Worm (Caenorhabditis elegans) whole organism, young adult: ENCODE results near the gene cpt-1.
A peak's percentile ranks its signal among the peaks of the same experiment; 100 is the strongest.

ENCODE experiments used
- B0019.2 ChIP-seq: fragments of 200-800 bp; sonication (Bioruptor generic); conservative IDR thresholded peaks from 2 replicates; pipeline ENCODE4 v1.3.6; 2022; ENCODE audit warnings: missing genetic modification reagents, missing genetic modification characterization, missing compliant biosample characterization
- B0261.1 ChIP-seq: sonication (generic microtip); optimal IDR thresholded peaks from 2 replicates; lab custom pipeline; 2016; ENCODE audit warnings: mild to moderate bottlenecking, missing genetic modification characterization, moderate library complexity, missing compliant biosample characterization
- B0336.3 ChIP-seq: fragments of 200-800 bp; sonication (Bioruptor generic); IDR thresholded peaks from 2 replicates; pipeline ENCODE4 v1.3.6; 2022; ENCODE audit warnings: missing genetic modification characterization, missing compliant biosample characterization
- C17E4.6 ChIP-seq: fragments of 200-800 bp; sonication (Bioruptor generic); IDR thresholded peaks from 2 replicates; pipeline ENCODE4 v1.3.6; 2022; ENCODE audit warnings: missing genetic modification reagents, missing genetic modification characterization, missing compliant biosample characterization
- F10E7.11 ChIP-seq: sonication (generic microtip); optimal IDR thresholded peaks from 2 replicates; lab custom pipeline; 2017; ENCODE audit warnings: mild to moderate bottlenecking, missing genetic modification characterization, moderate library complexity, missing compliant biosample characterization
- F22D6.2 ChIP-seq: sonication (generic microtip); optimal IDR thresholded peaks from 2 replicates; lab custom pipeline; 2016; ENCODE audit warnings: mild to moderate bottlenecking, missing genetic modification characterization, missing compliant biosample characterization
- F33H1.4 ChIP-seq: fragments of 200-800 bp; sonication (Bioruptor generic); IDR thresholded peaks from 2 replicates; pipeline ENCODE4 v1.3.6; 2022; ENCODE audit warnings: missing genetic modification reagents, missing genetic modification characterization, missing compliant biosample characterization
- F39B2.1 ChIP-seq: fragments of 200-800 bp; sonication (Bioruptor generic); IDR thresholded peaks from 2 replicates; pipeline ENCODE4 v1.3.6; 2022; ENCODE audit warnings: missing genetic modification reagents, missing genetic modification characterization, missing compliant biosample characterization
- F49E8.2 ChIP-seq: sonication (generic microtip); optimal IDR thresholded peaks from 3 replicates; lab custom pipeline; 2017; ENCODE audit warnings: missing genetic modification characterization, mild to moderate bottlenecking, missing compliant biosample characterization, antibody characterized with exemption, moderate library complexity; ENCODE audit not compliant: insufficient read depth
- F52B5.7 ChIP-seq: sonication (generic microtip); optimal IDR thresholded peaks from 2 replicates; lab custom pipeline; 2016; ENCODE audit warnings: mild to moderate bottlenecking, missing genetic modification characterization, missing compliant biosample characterization
- F55B11.4 ChIP-seq: sonication (generic microtip); optimal IDR thresholded peaks from 2 replicates; lab custom pipeline; 2016; ENCODE audit warnings: missing compliant biosample characterization, missing genetic modification characterization, borderline replicate concordance; ENCODE audit not compliant: insufficient read depth
- F57C9.4 ChIP-seq: sonication (generic microtip); optimal IDR thresholded peaks from 2 replicates; lab custom pipeline; 2017; ENCODE audit warnings: mild to moderate bottlenecking, missing genetic modification characterization, missing compliant biosample characterization
- K11D2.4 ChIP-seq: fragments of 200-800 bp; sonication (Bioruptor generic); IDR thresholded peaks from 2 replicates; pipeline ENCODE4 v1.3.6; 2022; ENCODE audit warnings: missing genetic modification reagents, missing genetic modification characterization, missing compliant biosample characterization
- T07F8.4 ChIP-seq: sonication (generic microtip); optimal IDR thresholded peaks from 2 replicates; lab custom pipeline; 2016; ENCODE audit warnings: mild to moderate bottlenecking, missing genetic modification characterization, moderate library complexity, missing compliant biosample characterization
- Y53G8AR.9 ChIP-seq: fragments of 200-800 bp; sonication (Bioruptor generic); conservative IDR thresholded peaks from 2 replicates; pipeline ENCODE4 v1.3.6; 2022; ENCODE audit warnings: missing genetic modification reagents, missing genetic modification characterization, missing compliant biosample characterization
- Y56A3A.18 ChIP-seq: fragments of 200-800 bp; sonication (Bioruptor generic); IDR thresholded peaks from 2 replicates; pipeline ENCODE4 v1.3.6; 2022; ENCODE audit warnings: missing genetic modification reagents, missing genetic modification characterization, missing compliant biosample characterization
- Y67H2A.10 ChIP-seq: fragments of 200-800 bp; sonication (Bioruptor generic); conservative IDR thresholded peaks from 2 replicates; pipeline ENCODE4 v1.3.6; 2022; ENCODE audit warnings: missing genetic modification reagents, missing genetic modification characterization, missing compliant biosample characterization
- aptf-2 ChIP-seq: fragments of 200-800 bp; sonication (Bioruptor generic); conservative IDR thresholded peaks from 2 replicates; pipeline ENCODE4 v1.3.6; 2022; ENCODE audit warnings: missing genetic modification reagents, missing genetic modification characterization, missing compliant biosample characterization
- atf-7 ChIP-seq: sonication (generic microtip); optimal IDR thresholded peaks from 2 replicates; lab custom pipeline; 2017; ENCODE audit warnings: mild to moderate bottlenecking, missing genetic modification characterization, missing compliant biosample characterization
- attf-5 ChIP-seq: fragments of 200-800 bp; sonication (Bioruptor generic); optimal IDR thresholded peaks from 2 replicates; lab custom pipeline; 2018; ENCODE audit warnings: mild to moderate bottlenecking, missing genetic modification characterization, missing compliant biosample characterization
- bed-2 ChIP-seq: fragments of 200-800 bp; sonication (Bioruptor generic); IDR thresholded peaks from 2 replicates; pipeline ENCODE4 v1.3.6; 2022; ENCODE audit warnings: missing genetic modification reagents, missing genetic modification characterization, missing compliant biosample characterization
- cebp-1 ChIP-seq, 2 experiments: fragments of 200-800 bp in 1 of 2; sonication (Bioruptor generic) in 1 of 2; sonication (generic microtip) in 1 of 2; IDR thresholded peaks in 1 of 2; optimal IDR thresholded peaks in 1 of 2; 2 replicates each; pipeline versions ENCODE4 v1.3.6 to Lab custom; 2017 to 2022; ENCODE audit warnings: missing compliant biosample characterization in 2 of 2, missing genetic modification characterization in 2 of 2, mild to moderate bottlenecking in 1 of 2, missing genetic modification reagents in 1 of 2, moderate library complexity in 1 of 2
- egrh-3 ChIP-seq: fragments of 200-800 bp; sonication (Bioruptor generic); IDR thresholded peaks from 2 replicates; pipeline ENCODE4 v1.3.6; 2022; ENCODE audit warnings: missing genetic modification reagents, missing genetic modification characterization, missing compliant biosample characterization
- ets-4 ChIP-seq: fragments of 200-800 bp; sonication (Bioruptor generic); optimal IDR thresholded peaks from 2 replicates; lab custom pipeline; 2018; ENCODE audit warnings: mild to moderate bottlenecking, missing genetic modification characterization, missing compliant biosample characterization
- gei-17 ChIP-seq: fragments of 200-800 bp; sonication (Bioruptor generic); optimal IDR thresholded peaks from 2 replicates; lab custom pipeline; 2018; ENCODE audit warnings: mild to moderate bottlenecking, missing genetic modification characterization, missing compliant biosample characterization
- let-526 ChIP-seq: fragments of 200-800 bp; sonication (Bioruptor generic); IDR thresholded peaks from 2 replicates; pipeline ENCODE4 v1.3.6; 2022; ENCODE audit warnings: missing genetic modification reagents, missing genetic modification characterization, missing compliant biosample characterization
- let-607 ChIP-seq, 2 experiments: fragments of 200-800 bp in 1 of 2; sonication (Bioruptor generic) in 1 of 2; sonication (generic microtip) in 1 of 2; optimal IDR thresholded peaks; 2 replicates each; lab custom pipeline; 2016 to 2018; ENCODE audit warnings: mild to moderate bottlenecking in 2 of 2, missing compliant biosample characterization in 2 of 2, missing genetic modification characterization in 2 of 2, moderate library complexity in 2 of 2, missing genotype in 1 of 2
- lin-26 ChIP-seq: fragments of 200-800 bp; sonication (Bioruptor generic); IDR thresholded peaks from 2 replicates; pipeline ENCODE4 v1.3.6; 2022; ENCODE audit warnings: missing genetic modification reagents, missing genetic modification characterization, missing compliant biosample characterization
- lir-1 ChIP-seq: fragments of 200-800 bp; sonication (Bioruptor generic); conservative IDR thresholded peaks from 2 replicates; pipeline ENCODE4 v1.3.6; 2022; ENCODE audit warnings: missing genetic modification reagents, missing genetic modification characterization, missing compliant biosample characterization
- madf-6 ChIP-seq: fragments of 200-800 bp; sonication (Bioruptor generic); IDR thresholded peaks from 2 replicates; pipeline ENCODE4 v1.3.6; 2022; ENCODE audit warnings: missing genetic modification reagents, missing genetic modification characterization, missing compliant biosample characterization
- madf-8 ChIP-seq: fragments of 200-800 bp; sonication (Bioruptor generic); conservative IDR thresholded peaks from 2 replicates; pipeline ENCODE4 v1.3.6; 2022; ENCODE audit warnings: missing genetic modification reagents, missing genetic modification characterization, missing compliant biosample characterization
- mcd-1 ChIP-seq: fragments of 200-800 bp; sonication (Bioruptor generic); IDR thresholded peaks from 2 replicates; pipeline ENCODE4 v1.3.6; 2022; ENCODE audit warnings: missing genetic modification reagents, missing genetic modification characterization, missing compliant biosample characterization
- mxl-1 ChIP-seq: sonication (generic microtip); optimal IDR thresholded peaks from 2 replicates; lab custom pipeline; 2016; ENCODE audit warnings: missing genetic modification characterization, missing compliant biosample characterization
- nfyb-1 ChIP-seq: fragments of 200-800 bp; sonication (Bioruptor generic); IDR thresholded peaks from 2 replicates; pipeline ENCODE4 v1.3.6; 2022; ENCODE audit warnings: missing genetic modification reagents, missing genetic modification characterization, missing compliant biosample characterization
- nhr-27 ChIP-seq: fragments of 200-800 bp; sonication (Bioruptor generic); optimal IDR thresholded peaks from 2 replicates; lab custom pipeline; 2018; ENCODE audit warnings: mild to moderate bottlenecking, missing genetic modification characterization, moderate library complexity, missing compliant biosample characterization
- nhr-80 ChIP-seq: sonication (generic microtip); optimal IDR thresholded peaks from 2 replicates; lab custom pipeline; 2016; ENCODE audit warnings: missing genetic modification characterization, missing compliant biosample characterization
- nhr-90 ChIP-seq: sonication (generic microtip); optimal IDR thresholded peaks from 2 replicates; lab custom pipeline; 2016; ENCODE audit warnings: missing genotype, mild to moderate bottlenecking, missing genetic modification characterization, missing compliant biosample characterization
- sdz-38 ChIP-seq: sonication (generic microtip); optimal IDR thresholded peaks from 2 replicates; lab custom pipeline; 2016; ENCODE audit warnings: missing genotype, missing genetic modification characterization, missing compliant biosample characterization
- tbp1 ChIP-seq: fragments of 200-800 bp; sonication (Bioruptor generic); optimal IDR thresholded peaks from 2 replicates; lab custom pipeline; 2018; ENCODE audit warnings: mild to moderate bottlenecking, missing genetic modification characterization, missing compliant biosample characterization
- tbx-9 ChIP-seq: sonication (generic microtip); optimal IDR thresholded peaks from 2 replicates; lab custom pipeline; 2016; ENCODE audit warnings: borderline replicate concordance, missing genetic modification characterization, inconsistent platforms, missing compliant biosample characterization
- unc-130 ChIP-seq: sonication (generic microtip); optimal IDR thresholded peaks from 2 replicates; lab custom pipeline; 2016; ENCODE audit warnings: missing genetic modification reagents, missing genetic modification characterization, missing compliant biosample characterization
- zim-3 ChIP-seq: sonication (generic microtip); optimal IDR thresholded peaks from 2 replicates; lab custom pipeline; 2017; ENCODE audit warnings: mild to moderate bottlenecking, missing genetic modification characterization, moderate library complexity, missing compliant biosample characterization
- ztf-18 ChIP-seq: sonication (generic microtip); optimal IDR thresholded peaks from 2 replicates; lab custom pipeline; 2016; ENCODE audit warnings: missing genotype, mild to moderate bottlenecking, missing genetic modification characterization, missing compliant biosample characterization
- ztf-22 ChIP-seq: fragments of 200-800 bp; sonication (Bioruptor generic); optimal IDR thresholded peaks from 2 replicates; lab custom pipeline; 2018; ENCODE audit warnings: mild to moderate bottlenecking, missing genetic modification characterization, moderate library complexity, missing compliant biosample characterization
- ztf-25 ChIP-seq: fragments of 200-800 bp; sonication (Bioruptor generic); IDR thresholded peaks from 2 replicates; pipeline ENCODE4 v1.3.6; 2022; ENCODE audit warnings: missing genetic modification reagents, missing genetic modification characterization, missing compliant biosample characterization
- ztf-26 ChIP-seq: sonication (generic microtip); optimal IDR thresholded peaks from 2 replicates; lab custom pipeline; 2017; ENCODE audit warnings: missing genetic modification characterization, missing compliant biosample characterization
- ztf-28 ChIP-seq: fragments of 200-800 bp; sonication (Bioruptor generic); IDR thresholded peaks from 2 replicates; pipeline ENCODE4 v1.3.6; 2022; ENCODE audit warnings: missing genetic modification reagents, missing genetic modification characterization, missing compliant biosample characterization
- ztf-3 ChIP-seq: fragments of 200-800 bp; sonication (Bioruptor generic); optimal IDR thresholded peaks from 2 replicates; lab custom pipeline; 2018; ENCODE audit warnings: mild to moderate bottlenecking, missing genetic modification characterization, missing compliant biosample characterization

The cpt-1 gene

DNA sequence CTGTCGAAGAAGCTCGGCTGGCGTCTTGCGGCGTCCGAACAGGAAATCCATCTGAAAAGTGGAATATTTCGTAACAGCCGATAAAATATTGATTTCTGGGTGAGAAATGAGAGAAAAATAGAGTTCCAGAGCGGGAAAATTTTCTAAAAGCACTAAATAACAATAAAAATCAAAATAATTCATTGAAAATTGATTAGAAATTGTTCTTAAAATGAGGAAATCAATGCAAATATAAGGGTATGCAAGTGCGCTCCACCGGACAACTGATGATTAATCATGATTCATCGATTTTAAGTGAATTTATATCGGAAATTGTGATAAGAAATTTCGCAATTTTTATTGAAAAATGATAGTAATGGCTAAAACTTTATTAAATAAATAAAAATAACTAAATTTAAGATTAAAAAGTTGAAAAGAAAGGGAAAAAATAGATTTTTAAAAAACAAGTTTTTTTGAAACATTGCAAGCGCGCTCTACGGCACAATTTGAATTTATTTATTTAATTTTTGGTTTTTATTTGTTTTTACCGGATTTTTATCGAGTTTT is 28.0 kb downstream of the cpt-1 start, which contains the start of the genes vps-2 and tiar-2:
vps-2 (minus strand) TSS at position 51 of the 546 bp plus-strand sequence.
tiar-2 (plus strand) TSS at position 520 of the 546 bp plus-strand sequence.
- TF ChIP-seq B0261.1 (tag; lab: Kevin White, UChicago) (no peak), cebp-1 (GFP tag; IDR thresholded peaks at IDR 0.05; lab: Robert Waterston, UW) (no peak; the same call in 1 of the 2 replicates), cebp-1 (tag; optimal IDR thresholded peaks at IDR 0.05; lab: Kevin White, UChicago) (peak; percentile 87), zim-3 (tag; lab: Kevin White, UChicago) (no peak), B0336.3 (GFP tag; lab: Robert Waterston, UW) (no peak), mxl-1 (tag; lab: Kevin White, UChicago) (no peak), ztf-25 (no peak), F57C9.4 (tag; lab: Kevin White, UChicago) (no peak), madf-6 (GFP tag; lab: Robert Waterston, UW) (no peak), nfyb-1 (GFP tag; lab: Robert Waterston, UW) (no peak), F49E8.2 (no peak), ztf-28 (GFP tag; lab: Robert Waterston, UW) (no peak), F22D6.2 (no peak), gei-17 (GFP tag; lab: Kevin White, UChicago) (no peak), ztf-22 (GFP tag; lab: Kevin White, UChicago) (no peak), T07F8.4 (tag; lab: Kevin White, UChicago) (no peak), Y56A3A.18 (GFP tag; lab: Robert Waterston, UW) (no peak), ets-4 (no peak), nhr-80 (tag; lab: Kevin White, UChicago) (peak; percentile 7), bed-2 (GFP tag; lab: Robert Waterston, UW) (no peak), aptf-2 (GFP tag; lab: Robert Waterston, UW) (no peak), tbp1 (GFP tag; lab: Kevin White, UChicago) (no peak), nhr-27 (no peak), F55B11.4 (tag; lab: Kevin White, UChicago) (no peak), sdz-38 (tag; lab: Kevin White, UChicago) (no peak), lir-1 (GFP tag; lab: Robert Waterston, UW) (no peak), F39B2.1 (GFP tag; lab: Robert Waterston, UW) (no peak), tbx-9 (tag; lab: Kevin White, UChicago) (no peak), K11D2.4 (GFP tag; lab: Robert Waterston, UW) (no peak), unc-130 (no peak), egrh-3 (GFP tag; lab: Robert Waterston, UW) (no peak), ztf-26 (tag; lab: Kevin White, UChicago) (peak; percentile 30), F10E7.11 (tag; lab: Kevin White, UChicago) (no peak), mcd-1 (GFP tag; lab: Robert Waterston, UW) (peak; percentile 89), attf-5 (GFP tag; lab: Kevin White, UChicago) (peak; percentile 90), nhr-90 (tag; lab: Kevin White, UChicago) (no peak), madf-8 (GFP tag; lab: Robert Waterston, UW) (no peak), ztf-18 (tag; lab: Kevin White, UChicago) (no peak), let-607 (tag; optimal IDR thresholded peaks at IDR 0.05; lab: Kevin White, UChicago) (peak in 1 of 2 experiments; percentile 36), F52B5.7 (tag; lab: Kevin White, UChicago) (no peak), B0019.2 (GFP tag; lab: Robert Waterston, UW) (no peak), Y67H2A.10 (no peak), C17E4.6 (GFP tag; lab: Robert Waterston, UW) (no peak), let-526 (no peak), atf-7 (tag; lab: Kevin White, UChicago) (no peak), F33H1.4 (no peak), lin-26 (GFP tag; lab: Robert Waterston, UW) (no peak), ztf-3 (no peak), Y53G8AR.9 (GFP tag; lab: Robert Waterston, UW) (0 out of 2 replicates have a peak, but pooled peaks have one; percentile 35)
